Fruit fly (Drosophila melanogaster) whole organism: ENCODE measurements around the gene me31B.

Source experiments
- CG8478 ChIP-seq: fragments of >200 bp; optimal IDR thresholded peaks from 2 replicates; lab custom pipeline; 2018; ENCODE audit warnings: inconsistent platforms
- EcR ChIP-seq, 2 experiments: fragments of >200 bp; optimal IDR thresholded peaks; 2 replicates each; lab custom pipeline; 2017; ENCODE audit warnings: missing biosample characterization in 2 of 2, missing genetic modification characterization in 2 of 2, missing genetic modification reagents in 2 of 2
- pan ChIP-seq: fragments of >200 bp; optimal IDR thresholded peaks from 2 replicates; lab custom pipeline; 2017
- psq ChIP-seq: fragments of >200 bp; optimal IDR thresholded peaks from 2 replicates; lab custom pipeline; 2017
- usp ChIP-seq: fragments of >200 bp; optimal IDR thresholded peaks from 2 replicates; lab custom pipeline; 2017; ENCODE audit warnings: missing biosample characterization, missing genetic modification characterization, mixed read lengths

DNA sequence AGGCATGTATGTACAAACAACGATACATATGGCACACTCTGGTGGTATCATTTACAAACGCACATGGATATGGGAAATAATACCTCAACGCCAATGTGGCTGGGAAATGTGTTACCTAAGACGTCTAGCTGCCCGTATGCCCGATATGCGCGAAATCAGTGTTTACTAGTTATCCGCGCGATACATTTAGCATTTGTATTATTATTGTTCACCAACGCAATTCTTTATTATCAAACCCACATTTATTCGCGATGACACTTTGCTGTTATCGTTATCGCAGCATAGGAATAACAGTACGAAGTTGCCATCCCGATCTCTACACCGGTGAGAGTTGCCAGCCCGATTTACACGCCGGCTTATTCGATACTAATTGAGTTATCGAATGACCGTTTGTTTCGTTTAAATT, 7.6 kb downstream of the me31B start, which contains the start of gene chico:
- TF ChIP-seq CG8478, result no peak
- no peak for TF ChIP-seq EcR (GFP tag; optimal IDR thresholded peaks at IDR 0.05; lab: Kevin White, UChicago)
- TF ChIP-seq psq, result no peak
- TF ChIP-seq usp, result no peak
- no peak for TF ChIP-seq pan
